Worm (Caenorhabditis elegans) whole organism, L1 larva: ENCODE measurements around the gene nhr-53.

Source experiments
- C04F5.9 ChIP-seq: sonication (generic microtip); optimal IDR thresholded peaks from 2 replicates; lab custom pipeline; 2016; ENCODE audit warnings: missing genetic modification characterization, missing compliant biosample characterization
- C16A3.4 ChIP-seq: fragments of 150-350 bp; optimal IDR thresholded peaks from 2 replicates; lab custom pipeline; 2014; ENCODE audit warnings: missing biosample characterization, missing genetic modification characterization
- ama-1 ChIP-seq: fragments of 150-350 bp; optimal IDR thresholded peaks from 2 replicates; lab custom pipeline; 2014
- blmp-1 ChIP-seq: fragments of 150-350 bp; optimal IDR thresholded peaks from 2 replicates; lab custom pipeline; 2014; ENCODE audit warnings: missing biosample characterization, missing genetic modification characterization
- ceh-90 ChIP-seq: sonication (generic microtip); optimal IDR thresholded peaks from 2 replicates; lab custom pipeline; 2016; ENCODE audit warnings: missing genetic modification characterization, missing compliant biosample characterization
- ces-1 ChIP-seq: fragments of 150-350 bp; optimal IDR thresholded peaks from 2 replicates; lab custom pipeline; 2014; ENCODE audit warnings: missing biosample characterization, missing genetic modification reagents, missing genetic modification characterization
- dpl-1 ChIP-seq, 3 experiments: fragments of 150-350 bp in 2 of 3; sonication (generic microtip) in 1 of 3; optimal IDR thresholded peaks; 2 replicates each; lab custom pipeline; 2014 to 2017; ENCODE audit warnings: missing biosample characterization in 3 of 3, missing genetic modification characterization in 3 of 3, missing genetic modification reagents in 3 of 3
- dsc-1 ChIP-seq: sonication (generic microtip); optimal IDR thresholded peaks from 2 replicates; lab custom pipeline; 2016; ENCODE audit warnings: mild to moderate bottlenecking, missing genetic modification characterization, missing compliant biosample characterization
- efl-1 ChIP-seq, 4 experiments: fragments of 150-350 bp; optimal IDR thresholded peaks in 3 of 4; peaks in 1 of 4; 1 replicate in 1 of 4; 2 replicates in 3 of 4; lab custom pipeline; 2014; ENCODE audit warnings: missing biosample characterization in 2 of 4, missing genetic modification characterization in 2 of 4, missing genetic modification reagents in 2 of 4
- efl-3 ChIP-seq: fragments of 200-800 bp; sonication (Bioruptor generic); optimal IDR thresholded peaks from 2 replicates; lab custom pipeline; 2018; ENCODE audit warnings: mild to moderate bottlenecking, missing genetic modification characterization, missing compliant biosample characterization
- egl-27 ChIP-seq, 2 experiments: fragments of 150-350 bp in 1 of 2; sonication (generic microtip); optimal IDR thresholded peaks; 3 replicates each; lab custom pipeline; 2017 to 2018; ENCODE audit warnings: missing biosample characterization in 2 of 2, missing genetic modification characterization in 2 of 2, missing genetic modification reagents in 2 of 2
- elt-3 ChIP-seq, 6 experiments: fragments of 150-350 bp in 1 of 6; sonication (generic microtip); optimal IDR thresholded peaks; 2 replicates each; lab custom pipeline; 2017 to 2018; ENCODE audit warnings: missing biosample characterization in 6 of 6, missing genetic modification characterization in 6 of 6, inconsistent platforms in 1 of 6
- grh-1 ChIP-seq: fragments of 200-800 bp; sonication (Bioruptor generic); IDR thresholded peaks from 2 replicates; pipeline ENCODE4 v1.3.6; 2022; ENCODE audit warnings: missing genetic modification reagents, missing genetic modification characterization, missing compliant biosample characterization
- hlh-17 ChIP-seq: fragments of 200-800 bp; sonication (Bioruptor generic); optimal IDR thresholded peaks from 2 replicates; lab custom pipeline; 2018; ENCODE audit warnings: missing genetic modification characterization, mild to moderate bottlenecking, missing compliant biosample characterization, moderate library complexity, borderline replicate concordance
- irx-1 ChIP-seq: sonication (generic microtip); optimal IDR thresholded peaks from 2 replicates; lab custom pipeline; 2016; ENCODE audit warnings: missing genetic modification characterization, missing compliant biosample characterization
- jun-1 ChIP-seq: fragments of 150-350 bp; optimal IDR thresholded peaks from 2 replicates; lab custom pipeline; 2014; ENCODE audit warnings: missing biosample characterization, missing genetic modification reagents, missing genetic modification characterization
- lin-14 ChIP-seq: fragments of 200-800 bp; sonication (Bioruptor generic); optimal IDR thresholded peaks from 2 replicates; lab custom pipeline; 2018; ENCODE audit warnings: mild to moderate bottlenecking, missing genetic modification characterization, moderate library complexity, missing compliant biosample characterization
- lin-39 ChIP-seq: fragments of 150-350 bp; optimal IDR thresholded peaks from 2 replicates; lab custom pipeline; 2014; ENCODE audit warnings: missing biosample characterization, missing genetic modification reagents, missing genetic modification characterization
- lir-3 ChIP-seq: sonication (generic microtip); optimal IDR thresholded peaks from 2 replicates; lab custom pipeline; 2016; ENCODE audit warnings: mild to moderate bottlenecking, missing genetic modification characterization, moderate library complexity, missing compliant biosample characterization; ENCODE audit not compliant: poor library complexity
- nhr-19 ChIP-seq: fragments of 200-800 bp; sonication (Bioruptor generic); conservative IDR thresholded peaks from 2 replicates; pipeline ENCODE4 v1.3.6; 2022; ENCODE audit warnings: missing genetic modification characterization, missing compliant biosample characterization
- nhr-237 ChIP-seq: fragments of 150-350 bp; optimal IDR thresholded peaks from 2 replicates; lab custom pipeline; 2014; ENCODE audit warnings: missing biosample characterization, missing genetic modification characterization
- nhr-28 ChIP-seq: fragments of 150-350 bp; optimal IDR thresholded peaks from 2 replicates; lab custom pipeline; 2014; ENCODE audit warnings: missing biosample characterization, missing genetic modification characterization
- nhr-47 ChIP-seq: sonication (generic microtip); optimal IDR thresholded peaks from 2 replicates; lab custom pipeline; 2016; ENCODE audit warnings: mild to moderate bottlenecking, missing genetic modification characterization, moderate library complexity, missing compliant biosample characterization
- nhr-71 ChIP-seq: sonication (generic microtip); optimal IDR thresholded peaks from 2 replicates; lab custom pipeline; 2016; ENCODE audit warnings: mild to moderate bottlenecking, missing genetic modification characterization, moderate library complexity, missing compliant biosample characterization
- nhr-85 ChIP-seq: sonication (generic microtip); peaks from one replicate; lab custom pipeline; 2016; ENCODE audit warnings: missing genetic modification characterization, inconsistent platforms, missing compliant biosample characterization
- nhr-90 ChIP-seq: sonication (generic microtip); optimal IDR thresholded peaks from 2 replicates; lab custom pipeline; 2016; ENCODE audit warnings: mild to moderate bottlenecking, missing genetic modification characterization, missing compliant biosample characterization; ENCODE audit not compliant: poor library complexity
- pax-3 ChIP-seq: fragments of 200-800 bp; sonication (Bioruptor generic); optimal IDR thresholded peaks from 2 replicates; lab custom pipeline; 2018; ENCODE audit warnings: mild to moderate bottlenecking, missing genetic modification characterization, moderate library complexity, missing compliant biosample characterization
- skn-1 ChIP-seq: fragments of 150-350 bp; optimal IDR thresholded peaks from 2 replicates; lab custom pipeline; 2014; ENCODE audit warnings: missing biosample characterization, missing genetic modification characterization
- sup-37 ChIP-seq: fragments of 200-800 bp; sonication (Bioruptor generic); optimal IDR thresholded peaks from 2 replicates; lab custom pipeline; 2018; ENCODE audit warnings: mild to moderate bottlenecking, missing genetic modification characterization, missing compliant biosample characterization
- swsn-7 ChIP-seq: sonication (generic microtip); optimal IDR thresholded peaks from 2 replicates; lab custom pipeline; 2016; ENCODE audit warnings: missing genetic modification characterization, missing compliant biosample characterization
- tbx-2 ChIP-seq: sonication (generic microtip); optimal IDR thresholded peaks from 2 replicates; lab custom pipeline; 2016; ENCODE audit warnings: missing genetic modification characterization, missing compliant biosample characterization
- unc-30 ChIP-seq: sonication (generic microtip); optimal IDR thresholded peaks from 2 replicates; lab custom pipeline; 2017; ENCODE audit warnings: missing biosample characterization, missing genetic modification characterization
- unc-86 ChIP-seq: sonication (generic microtip); optimal IDR thresholded peaks from 2 replicates; lab custom pipeline; 2016; ENCODE audit warnings: missing genetic modification characterization, missing compliant biosample characterization
- zip-4 ChIP-seq: fragments of 200-800 bp; sonication (Bioruptor generic); optimal IDR thresholded peaks from 2 replicates; lab custom pipeline; 2018; ENCODE audit warnings: mild to moderate bottlenecking, missing genetic modification characterization, moderate library complexity, missing compliant biosample characterization
- ztf-11 ChIP-seq, 2 experiments: sonication (generic microtip); optimal IDR thresholded peaks; 2 replicates each; lab custom pipeline; 2016 to 2017; ENCODE audit warnings: missing genetic modification characterization in 2 of 2, missing biosample characterization in 1 of 2, missing compliant biosample characterization in 1 of 2

The nhr-53 gene

ce11 chrV:15707982-15708381, 5.8 kb upstream of the nhr-53 start (continued):
- no peak for TF ChIP-seq irx-1
- TF ChIP-seq skn-1 (tag; lab: Kevin White, UChicago) = no peak
- no peak for TF ChIP-seq efl-1 (optimal IDR thresholded peaks at IDR 0.05; lab: Kevin White, UChicago)
- peak in 1 of 2 experiments; percentile 21 for TF ChIP-seq efl-1 (GFP tag; optimal IDR thresholded peaks at IDR 0.05 in 1 of 2; lab: Kevin White, UChicago)
- TF ChIP-seq hlh-17 = no peak
- TF ChIP-seq elt-3 (tag; optimal IDR thresholded peaks at IDR 0.05; lab: Kevin White, UChicago) = peak in 5 of 6 experiments; percentile 32 to 98 (median 74)
- no peak; the same call in 1 of the 2 replicates for TF ChIP-seq grh-1 (GFP tag; lab: Robert Waterston, UW)
- TF ChIP-seq zip-4 (GFP tag; lab: Kevin White, UChicago) = no peak
- TF ChIP-seq lin-39 (tag; lab: Kevin White, UChicago) = no peak

ce11 chrV:15704745-15705144, 2.6 kb upstream of the nhr-53 start, which contains the start of gene twk-34:
Gene twk-34, plus strand, starts transcription at chrV:15704960.
- TF ChIP-seq zip-4 (GFP tag; lab: Kevin White, UChicago) (no peak), elt-3 (tag; optimal IDR thresholded peaks at IDR 0.05; lab: Kevin White, UChicago) (peak in 1 of 6 experiments; percentile 51), blmp-1 (peak; percentile 5), nhr-85 (peak; percentile 29)

ce11 chrV:15699799-15700198, 2.4 kb downstream of the nhr-53 start, which contains the start of gene nhr-199:
Gene nhr-199, minus strand, starts transcription at chrV:15699899.
- TF ChIP-seq sup-37 (GFP tag; lab: Kevin White, UChicago) = no peak
- no peak for TF ChIP-seq ceh-90 (tag; lab: Kevin White, UChicago)
- TF ChIP-seq egl-27 (tag; optimal IDR thresholded peaks at IDR 0.05; lab: Kevin White, UChicago) = no peak
- no peak for TF ChIP-seq nhr-237 (tag; lab: Kevin White, UChicago)
- TF ChIP-seq lir-3 (tag; lab: Kevin White, UChicago) = no peak
- no peak for TF ChIP-seq nhr-71
- TF ChIP-seq jun-1 (tag; lab: Kevin White, UChicago) = no peak
- TF ChIP-seq C16A3.4 = no peak
- no peak for TF ChIP-seq unc-30 (tag; lab: Kevin White, UChicago)
- TF ChIP-seq nhr-28 = no peak

- TF ChIP-seq ama-1 (lab: Kevin White, UChicago) (no peak), lin-14 (no peak), unc-30 (tag; lab: Kevin White, UChicago) (no peak), dpl-1 (GFP tag; optimal IDR thresholded peaks at IDR 0.05; lab: Kevin White, UChicago) (no peak), C16A3.4 (no peak), ces-1 (GFP tag; lab: Kevin White, UChicago) (no peak), unc-86 (tag; lab: Kevin White, UChicago) (no peak), dsc-1 (tag; lab: Kevin White, UChicago) (no peak), swsn-7 (no peak), tbx-2 (tag; lab: Kevin White, UChicago) (no peak), nhr-19 (GFP tag; lab: Robert Waterston, UW) (no peak), nhr-237 (tag; lab: Kevin White, UChicago) (no peak), efl-3 (no peak), nhr-47 (tag; lab: Kevin White, UChicago) (no peak), zip-4 (GFP tag; lab: Kevin White, UChicago) (no peak), ztf-11 (tag; optimal IDR thresholded peaks at IDR 0.05; lab: Kevin White, UChicago) (no peak), nhr-90 (tag; lab: Kevin White, UChicago) (no peak), pax-3 (tag; lab: Kevin White, UChicago) (no peak), C04F5.9 (tag; lab: Kevin White, UChicago) (no peak)
Observed at ce11 chrV:15698099-15698498, 4.1 kb downstream of the nhr-53 start, which contains the start of gene srx-29. Gene srx-29, minus strand, starts transcription at chrV:15698199.
